Worm (Caenorhabditis elegans) whole organism, young adult: Measurements from ENCODE around the gene lin-52.

Experiments
- dpl-1 ChIP-seq: fragments of 150-350 bp; optimal IDR thresholded peaks from 2 replicates; lab custom pipeline; 2014; ENCODE audit warnings: missing biosample characterization, missing genetic modification reagents, missing genetic modification characterization
- lin-40 ChIP-seq: sonication (generic microtip); optimal IDR thresholded peaks from 2 replicates; lab custom pipeline; 2016; ENCODE audit warnings: missing genetic modification characterization, mild to moderate bottlenecking, missing compliant biosample characterization, missing genotype, missing genetic modification reagents
- pbrm-1 ChIP-seq: fragments of 200-800 bp; sonication (Bioruptor generic); IDR thresholded peaks from 2 replicates; pipeline ENCODE4 v1.3.6; 2022; ENCODE audit warnings: missing genetic modification reagents, missing genetic modification characterization, missing compliant biosample characterization

DNA sequence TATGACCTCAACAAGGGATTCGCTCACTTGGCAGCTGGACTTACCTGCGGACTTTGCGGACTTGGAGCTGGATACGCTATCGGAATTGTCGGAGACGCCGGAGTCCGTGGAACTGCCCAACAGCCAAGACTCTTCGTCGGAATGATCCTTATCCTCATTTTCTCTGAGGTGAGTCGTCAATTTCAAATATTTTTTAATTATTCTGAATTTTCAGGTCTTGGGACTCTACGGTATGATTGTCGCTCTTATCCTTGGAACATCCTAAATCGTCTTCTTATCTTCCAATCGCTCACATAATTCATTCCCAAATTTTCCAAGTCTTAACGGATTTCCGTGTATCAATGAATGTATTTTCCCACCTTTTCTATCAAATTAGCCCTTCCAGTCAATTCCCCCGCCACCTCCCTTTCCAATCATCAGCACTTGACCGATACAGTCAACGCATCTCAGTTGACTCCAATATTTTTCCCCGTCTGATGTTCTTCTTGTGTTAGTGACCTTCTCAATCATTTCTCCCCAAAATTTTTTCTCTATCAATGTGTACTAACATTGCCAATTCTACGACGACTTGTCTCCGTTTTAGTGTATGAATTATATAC lies 42.0 kb downstream of the lin-52 start, which contains the start of gene R10E11.6:
- TF ChIP-seq pbrm-1 (no peak), dpl-1 (GFP tag; lab: Kevin White, UChicago) (no peak), lin-40 (tag; lab: Kevin White, UChicago) (no peak)
